Worm (Caenorhabditis elegans): Measurements from ENCODE around the gene vps-52.

DNA sequence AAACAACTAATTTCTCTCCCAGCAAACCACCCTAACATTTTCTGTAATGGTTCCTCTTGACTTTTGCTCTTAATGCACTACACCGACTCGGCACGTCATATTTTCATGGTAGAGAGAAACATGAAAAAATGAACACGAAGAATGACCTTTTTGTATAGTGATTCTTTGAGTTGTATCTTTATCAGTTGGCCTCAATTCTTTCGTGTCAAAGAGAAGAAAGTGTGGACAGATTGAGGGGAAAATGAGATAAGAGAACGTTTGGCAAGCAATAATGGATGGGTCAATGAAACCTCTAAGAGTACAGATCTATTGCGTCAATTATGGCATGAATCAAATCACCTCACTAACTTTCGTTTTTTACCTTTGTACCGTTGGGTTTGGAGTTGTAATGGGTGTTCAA lies 10.8 kb downstream of the vps-52 start:
- TF ChIP-seq W03F9.2 (tag; optimal IDR thresholded peaks at IDR 0.05): no peak
- no peak for TF ChIP-seq dao-5 (tag; optimal IDR thresholded peaks at IDR 0.05)
- TF ChIP-seq him-1 (tag; optimal IDR thresholded peaks at IDR 0.05): no peak

Measured in whole organism, L4/young adult.